Worm (Caenorhabditis elegans): ENCODE results near the gene K09F5.1.

DNA sequence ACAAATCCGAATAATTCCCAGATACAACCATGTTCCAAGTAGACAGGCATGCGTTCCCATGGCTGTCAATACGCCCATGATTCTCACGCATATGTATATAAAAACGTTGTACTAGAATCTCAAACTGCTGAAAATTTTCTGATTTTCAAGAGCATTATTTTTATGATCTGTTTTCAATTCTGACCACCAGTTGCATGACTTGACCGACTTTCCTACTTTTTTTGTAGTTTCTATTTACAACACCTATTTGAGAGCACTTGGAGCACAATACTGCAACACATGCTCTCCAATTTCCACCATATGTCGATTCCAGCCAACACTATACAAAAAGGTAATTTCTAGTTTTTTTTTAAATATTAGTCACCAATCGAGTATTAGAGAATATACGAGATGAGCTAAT is 4.5 kb downstream of the K09F5.1 start, which contains the start of gene ref-2:
- no peak for TF ChIP-seq F13H6.1 (tag; optimal IDR thresholded peaks at IDR 0.05)
- TF ChIP-seq fax-1 (tag; optimal IDR thresholded peaks at IDR 0.05) = no peak
- TF ChIP-seq rnt-1 (tag; optimal IDR thresholded peaks at IDR 0.05) = no peak
- no peak for TF ChIP-seq pha-4 (tag; optimal IDR thresholded peaks at IDR 0.05)
- no peak for TF ChIP-seq unc-55 (GFP tag; optimal IDR thresholded peaks at IDR 0.05)
- no peak for TF ChIP-seq hlh-6 (tag; optimal IDR thresholded peaks at IDR 0.05)
- TF ChIP-seq dve-1 (tag; optimal IDR thresholded peaks at IDR 0.05) = no peak

All from whole organism, late embryonic.